Worm (Caenorhabditis elegans) whole organism, mixed stage, embryonic: ENCODE results near the gene srh-147.

Experiments
- ceh-43 ChIP-seq: fragments of 200-800 bp; sonication (Bioruptor generic); optimal IDR thresholded peaks from 2 replicates; lab custom pipeline; 2018; ENCODE audit warnings: mild to moderate bottlenecking, missing genetic modification characterization, moderate library complexity, missing compliant biosample characterization
- cnd-1 ChIP-seq: fragments of 200-800 bp; sonication (Bioruptor generic); optimal IDR thresholded peaks from 2 replicates; lab custom pipeline; 2018; ENCODE audit warnings: mild to moderate bottlenecking, missing genetic modification characterization, missing compliant biosample characterization
- lsy-2 ChIP-seq: fragments of 150-350 bp; optimal IDR thresholded peaks from 2 replicates; lab custom pipeline; 2014; ENCODE audit warnings: missing biosample characterization, missing genetic modification characterization
- mep-1 ChIP-seq: fragments of 150-350 bp; optimal IDR thresholded peaks from 2 replicates; lab custom pipeline; 2017; ENCODE audit warnings: missing biosample characterization, missing genetic modification reagents, missing genetic modification characterization, inconsistent platforms
- nhr-12 ChIP-seq: fragments of 150-350 bp; optimal IDR thresholded peaks from 2 replicates; lab custom pipeline; 2014; ENCODE audit warnings: missing biosample characterization, missing genetic modification characterization
- pha-4 ChIP-seq: fragments of 150-350 bp; optimal IDR thresholded peaks from 2 replicates; lab custom pipeline; 2018; ENCODE audit warnings: missing biosample characterization, missing genetic modification reagents, missing genetic modification characterization
- snpc-4 ChIP-seq: fragments of 150-350 bp; optimal IDR thresholded peaks from 2 replicates; lab custom pipeline; 2014; ENCODE audit warnings: missing biosample characterization, missing genetic modification characterization
- unc-120 ChIP-seq: sonication (generic microtip); optimal IDR thresholded peaks from 2 replicates; lab custom pipeline; 2017; ENCODE audit warnings: missing genetic modification characterization, missing compliant biosample characterization; ENCODE audit not compliant: poor library complexity, severe bottlenecking
- unc-39 ChIP-seq: fragments of 150-350 bp; optimal IDR thresholded peaks from 2 replicates; lab custom pipeline; 2014; ENCODE audit warnings: missing biosample characterization, missing genetic modification characterization
- unc-62 ChIP-seq: fragments of 150-350 bp; optimal IDR thresholded peaks from 2 replicates; lab custom pipeline; 2014; ENCODE audit warnings: missing biosample characterization, missing genetic modification reagents, missing genetic modification characterization

DNA sequence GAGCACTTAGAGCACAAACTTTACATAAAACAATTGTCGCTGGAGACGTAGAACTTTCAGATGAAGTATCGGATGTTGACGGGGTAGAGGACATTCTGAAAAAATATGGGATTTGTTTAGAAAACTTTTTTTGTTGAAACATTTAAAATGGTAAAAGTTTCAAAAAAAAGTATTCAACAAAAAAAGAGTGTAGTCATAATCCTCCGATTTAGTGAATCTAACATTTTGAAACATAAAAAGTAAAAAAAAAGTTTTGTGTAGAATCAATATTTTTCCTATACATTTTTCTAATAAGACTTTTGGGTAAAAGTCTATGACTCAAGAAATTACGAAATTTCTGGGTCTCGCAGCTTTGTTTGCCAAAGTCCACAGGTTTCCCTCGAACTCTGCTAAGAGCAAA, 46.5 kb upstream of the srh-147 start, which contains the start of gene nhr-213:
- no peak for TF ChIP-seq mep-1 (tag; lab: Kevin White, UChicago)
- no peak for TF ChIP-seq pha-4 (tag; lab: Kevin White, UChicago)
- no peak for TF ChIP-seq unc-62
- TF ChIP-seq ceh-43 (GFP tag; lab: Kevin White, UChicago), result no peak
- TF ChIP-seq unc-39 (tag; lab: Kevin White, UChicago), result no peak
- TF ChIP-seq nhr-12 (tag; lab: Kevin White, UChicago), result no peak
- no peak for TF ChIP-seq snpc-4 (tag; lab: Kevin White, UChicago)
- TF ChIP-seq unc-120, result no peak
- no peak for TF ChIP-seq cnd-1 (tag; lab: Kevin White, UChicago)
- no peak for TF ChIP-seq lsy-2 (tag; lab: Kevin White, UChicago)
